Fruit fly (Drosophila melanogaster) whole organism, embryonic: ENCODE measurements around the gene Bx42.

Source experiments
- Asciz ChIP-seq: fragments of 200-800 bp; sonication (Bioruptor generic); optimal IDR thresholded peaks from 2 replicates; lab custom pipeline; 2017; ENCODE audit warnings: missing biosample characterization, mild to moderate bottlenecking, missing genetic modification characterization, missing genetic modification reagents
- Bgb ChIP-seq: fragments of 200-800 bp; sonication (Bioruptor generic); IDR thresholded peaks from 2 replicates; pipeline ENCODE4 v1.3.6; 2022; ENCODE audit warnings: missing biosample characterization, missing genetic modification characterization; ENCODE audit not compliant: partially characterized antibody
- CG10209 ChIP-seq: fragments of 200-800 bp; sonication (Bioruptor generic); optimal IDR thresholded peaks from 3 replicates; lab custom pipeline; 2017; ENCODE audit warnings: missing biosample characterization, mild to moderate bottlenecking, missing genetic modification characterization, missing genetic modification reagents
- CG10321 ChIP-seq: fragments of 200-800 bp; sonication (Bioruptor generic); IDR thresholded peaks from 2 replicates; pipeline ENCODE4 v1.3.6; 2022; ENCODE audit warnings: missing biosample characterization, missing genetic modification characterization
- CG10431 ChIP-seq: fragments of 200-800 bp; sonication (Bioruptor generic); optimal IDR thresholded peaks from 3 replicates; lab custom pipeline; 2018; ENCODE audit warnings: missing biosample characterization, mild to moderate bottlenecking, missing genetic modification characterization
- CG11398 ChIP-seq: fragments of 200-800 bp; sonication (Bioruptor generic); optimal IDR thresholded peaks from 2 replicates; lab custom pipeline; 2016; ENCODE audit warnings: missing biosample characterization, missing genetic modification characterization
- CG12071 ChIP-seq: fragments of 200-800 bp; sonication (Bioruptor generic); optimal IDR thresholded peaks from 3 replicates; lab custom pipeline; 2018; ENCODE audit warnings: missing biosample characterization, mild to moderate bottlenecking, missing genetic modification characterization
- CG12236 ChIP-seq: fragments of 200-800 bp; sonication (Bioruptor generic); optimal IDR thresholded peaks from 2 replicates; lab custom pipeline; 2016; ENCODE audit warnings: missing biosample characterization, missing genetic modification characterization
- CG13287 ChIP-seq: fragments of 200-800 bp; sonication (Bioruptor generic); IDR thresholded peaks from 2 replicates; pipeline ENCODE4 v1.3.6; 2022; ENCODE audit warnings: missing biosample characterization, missing genetic modification characterization; ENCODE audit not compliant: partially characterized antibody
- CG15269 ChIP-seq: fragments of 200-800 bp; sonication (Bioruptor generic); optimal IDR thresholded peaks from 2 replicates; lab custom pipeline; 2018; ENCODE audit warnings: missing biosample characterization, mild to moderate bottlenecking, missing genetic modification characterization, moderate library complexity
- CG15479 ChIP-seq: fragments of 200-800 bp; sonication (Bioruptor generic); optimal IDR thresholded peaks from 3 replicates; lab custom pipeline; 2019; ENCODE audit warnings: missing biosample characterization, mild to moderate bottlenecking, missing genetic modification characterization, moderate library complexity
- CG1603 ChIP-seq: fragments of 200-800 bp; sonication (Bioruptor generic); optimal IDR thresholded peaks from 2 replicates; lab custom pipeline; 2019; ENCODE audit warnings: missing biosample characterization, mild to moderate bottlenecking, missing genetic modification characterization, moderate library complexity
- CG1792 ChIP-seq: fragments of 200-800 bp; sonication (Bioruptor generic); optimal IDR thresholded peaks from 2 replicates; lab custom pipeline; 2016; ENCODE audit warnings: missing biosample characterization, missing genetic modification characterization
- CG1832 ChIP-seq: fragments of 200-800 bp; sonication (Bioruptor generic); optimal IDR thresholded peaks from 2 replicates; lab custom pipeline; 2017; ENCODE audit warnings: missing biosample characterization, mild to moderate bottlenecking, missing genetic modification characterization, inconsistent platforms
- CG18599 ChIP-seq: fragments of 200-800 bp; sonication (Bioruptor generic); optimal IDR thresholded peaks from 3 replicates; lab custom pipeline; 2017; ENCODE audit warnings: missing biosample characterization, missing genetic modification characterization, mild to moderate bottlenecking, moderate library complexity, missing genetic modification reagents
- CG18619 ChIP-seq: fragments of 200-800 bp; sonication (Bioruptor generic); optimal IDR thresholded peaks from 3 replicates; lab custom pipeline; 2017; ENCODE audit warnings: missing biosample characterization, mild to moderate bottlenecking, missing genetic modification characterization
- CG2120 ChIP-seq: fragments of 200-800 bp; sonication (Bioruptor generic); optimal IDR thresholded peaks from 3 replicates; lab custom pipeline; 2016; ENCODE audit warnings: missing biosample characterization, missing genetic modification characterization
- CG31441 ChIP-seq: fragments of 200-800 bp; sonication (Bioruptor generic); IDR thresholded peaks from 2 replicates; pipeline ENCODE4 v1.3.6; 2022; ENCODE audit warnings: missing biosample characterization, missing genetic modification characterization
- CG3407 ChIP-seq: fragments of 200-800 bp; sonication (Bioruptor generic); optimal IDR thresholded peaks from 2 replicates; lab custom pipeline; 2018; ENCODE audit warnings: missing biosample characterization, mild to moderate bottlenecking, missing genetic modification characterization
- CG3726 ChIP-seq: fragments of 200-800 bp; sonication (Bioruptor generic); IDR thresholded peaks from 3 replicates; pipeline ENCODE4, ENCODE4 v1.3.6; 2022; ENCODE audit warnings: missing biosample characterization, missing genetic modification characterization
- CG3847 ChIP-seq: fragments of 200-800 bp; sonication (Bioruptor generic); IDR thresholded peaks from 2 replicates; pipeline ENCODE4 v1.3.6; 2022; ENCODE audit warnings: missing biosample characterization, missing genetic modification characterization
- CG4707 ChIP-seq: fragments of 200-800 bp; sonication (Bioruptor generic); optimal IDR thresholded peaks from 2 replicates; lab custom pipeline; 2018; ENCODE audit warnings: missing biosample characterization, mild to moderate bottlenecking, missing genetic modification characterization, moderate library complexity
- CG7745 ChIP-seq: fragments of 200-800 bp; sonication (Bioruptor generic); optimal IDR thresholded peaks from 2 replicates; lab custom pipeline; 2018; ENCODE audit warnings: missing biosample characterization, mild to moderate bottlenecking, missing genetic modification characterization, moderate library complexity
- CG7963 ChIP-seq: fragments of 200-800 bp; sonication (Bioruptor generic); IDR thresholded peaks from 3 replicates; pipeline ENCODE4 v1.3.6; 2022; ENCODE audit warnings: missing biosample characterization, missing genetic modification characterization; ENCODE audit not compliant: partially characterized antibody
- CG9437 ChIP-seq: fragments of 200-800 bp; sonication (Bioruptor generic); optimal IDR thresholded peaks from 2 replicates; lab custom pipeline; 2018; ENCODE audit warnings: missing biosample characterization, mild to moderate bottlenecking, missing genetic modification characterization
- D19A ChIP-seq: fragments of 200-800 bp; optimal IDR thresholded peaks from 3 replicates; lab custom pipeline; 2019; ENCODE audit warnings: missing biosample characterization, mild to moderate bottlenecking, missing genetic modification characterization, moderate library complexity
- Deaf1 ChIP-seq: fragments of 200-800 bp; optimal IDR thresholded peaks from 3 replicates; lab custom pipeline; 2019; ENCODE audit warnings: missing biosample characterization, mild to moderate bottlenecking, missing genetic modification characterization, moderate library complexity
- E2f2 ChIP-seq: fragments of 200-800 bp; sonication (Bioruptor generic); IDR thresholded peaks from 2 replicates; pipeline ENCODE4 v1.3.6; 2022; ENCODE audit warnings: missing biosample characterization, missing genetic modification characterization
- Lim3 ChIP-seq: fragments of 200-800 bp; sonication (Bioruptor generic); IDR thresholded peaks from 2 replicates; pipeline ENCODE4 v1.3.6; 2022; ENCODE audit warnings: missing biosample characterization, missing genetic modification characterization
- Mes4 ChIP-seq: fragments of 200-800 bp; sonication (Bioruptor generic); optimal IDR thresholded peaks from 2 replicates; lab custom pipeline; 2016; ENCODE audit warnings: missing biosample characterization, missing genetic modification characterization
- Mrtf ChIP-seq: fragments of 200-800 bp; sonication (Bioruptor generic); IDR thresholded peaks from 3 replicates; pipeline ENCODE4 v1.3.6; 2022; ENCODE audit warnings: missing biosample characterization, missing genetic modification characterization
- NK7.1 ChIP-seq: fragments of 200-800 bp; sonication (Bioruptor generic); optimal IDR thresholded peaks from 3 replicates; lab custom pipeline; 2016; ENCODE audit warnings: missing biosample characterization, missing genetic modification characterization
- Rfx ChIP-seq: fragments of 200-800 bp; sonication (Bioruptor generic); IDR thresholded peaks from 2 replicates; pipeline ENCODE4 v1.3.6; 2022; ENCODE audit warnings: missing biosample characterization, missing genetic modification characterization
- Rx ChIP-seq: fragments of 200-800 bp; sonication (Bioruptor generic); IDR thresholded peaks from 2 replicates; pipeline ENCODE4 v1.3.6; 2022; ENCODE audit warnings: missing biosample characterization, missing genetic modification characterization
- Side ChIP-seq: fragments of 200-800 bp; sonication (Bioruptor generic); optimal IDR thresholded peaks from 2 replicates; lab custom pipeline; 2016; ENCODE audit warnings: missing biosample characterization, missing genetic modification characterization
- ash1 ChIP-seq: fragments of 200-800 bp; sonication (Bioruptor generic); optimal IDR thresholded peaks from 2 replicates; lab custom pipeline; 2018; ENCODE audit warnings: missing biosample characterization, mild to moderate bottlenecking, missing genetic modification characterization
- esg ChIP-seq: fragments of 200-800 bp; sonication (Bioruptor generic); conservative IDR thresholded peaks from 2 replicates; pipeline ENCODE4 v1.3.6; 2022; ENCODE audit warnings: missing biosample characterization, missing genetic modification characterization
- insv ChIP-seq, 2 experiments: fragments of 200-800 bp; sonication (Bioruptor generic); optimal IDR thresholded peaks; 3 replicates each; lab custom pipeline; 2016 to 2018; ENCODE audit warnings: missing biosample characterization in 2 of 2, missing genetic modification characterization in 2 of 2
- kah ChIP-seq: fragments of 200-800 bp; sonication (Bioruptor generic); optimal IDR thresholded peaks from 2 replicates; lab custom pipeline; 2018; ENCODE audit warnings: missing biosample characterization, mild to moderate bottlenecking, missing genetic modification characterization
- lola ChIP-seq, 3 experiments: fragments of >200 bp in 2 of 3; fragments of 200-800 bp in 1 of 3; sonication (Bioruptor generic) in 1 of 3; optimal IDR thresholded peaks; 2 replicates each; lab custom pipeline; 2017 to 2019; ENCODE audit warnings: missing biosample characterization in 3 of 3, missing genetic modification characterization in 3 of 3, mild to moderate bottlenecking in 1 of 3, moderate library complexity in 1 of 3
- maf-S ChIP-seq: fragments of 200-800 bp; sonication (Bioruptor generic); optimal IDR thresholded peaks from 2 replicates; lab custom pipeline; 2016; ENCODE audit warnings: missing biosample characterization, missing genetic modification characterization
- nmo ChIP-seq: fragments of 200-800 bp; sonication (Bioruptor generic); optimal IDR thresholded peaks from 2 replicates; lab custom pipeline; 2018; ENCODE audit warnings: missing biosample characterization, mild to moderate bottlenecking, missing genetic modification characterization, moderate library complexity
- peb ChIP-seq: fragments of 200-800 bp; sonication (Bioruptor generic); IDR thresholded peaks from 2 replicates; pipeline ENCODE4 v1.3.6; 2022; ENCODE audit warnings: missing biosample characterization, missing genetic modification characterization
- pros ChIP-seq: fragments of 200-800 bp; sonication (Bioruptor generic); optimal IDR thresholded peaks from 3 replicates; lab custom pipeline; 2019; ENCODE audit warnings: missing biosample characterization, mild to moderate bottlenecking, missing genetic modification characterization, moderate library complexity
- run ChIP-seq: fragments of 200-800 bp; sonication (Bioruptor generic); optimal IDR thresholded peaks from 3 replicates; lab custom pipeline; 2018; ENCODE audit warnings: missing biosample characterization, mild to moderate bottlenecking, missing genetic modification characterization
- sisA ChIP-seq: fragments of 200-800 bp; sonication (Bioruptor generic); IDR thresholded peaks from 2 replicates; pipeline ENCODE4 v1.3.6; 2022; ENCODE audit warnings: missing biosample characterization, missing genetic modification characterization
- usp ChIP-seq: fragments of >200 bp; optimal IDR thresholded peaks from 2 replicates; lab custom pipeline; 2017; ENCODE audit warnings: missing biosample characterization, missing genetic modification characterization
- wdn ChIP-seq: fragments of 200-800 bp; sonication (Bioruptor generic); IDR thresholded peaks from 2 replicates; pipeline ENCODE4 v1.3.6; 2022; ENCODE audit warnings: missing biosample characterization, missing genetic modification characterization
- wor ChIP-seq: fragments of 200-800 bp; sonication (Bioruptor generic); IDR thresholded peaks from 2 replicates; pipeline ENCODE4 v1.3.6; 2022; ENCODE audit warnings: missing biosample characterization, missing genetic modification characterization
- zen2 ChIP-seq: fragments of 200-800 bp; sonication (Bioruptor generic); IDR thresholded peaks from 3 replicates; pipeline ENCODE4 v1.3.6; 2022; ENCODE audit warnings: missing biosample characterization, missing genetic modification characterization; ENCODE audit not compliant: partially characterized antibody

Gene Bx42

dm6 chrX:9060078-9060477 lies 46.3 kb downstream of the Bx42 start (continued):
- TF ChIP-seq CG2120 (GFP tag; lab: Kevin White, UChicago) (peak; percentile 59), CG10321 (GFP tag; lab: Robert Waterston, UW) (no peak), Rx (no peak), CG15269 (tag; lab: Kevin White, UChicago) (peak; percentile 91), Rfx (GFP tag; lab: Robert Waterston, UW) (peak; percentile 74), Bgb (no peak), CG9437 (GFP tag; lab: Kevin White, UChicago) (peak; percentile 71), peb (GFP tag; lab: Robert Waterston, UW) (peak; percentile 31; the same call in 1 of the 2 replicates), Mrtf (GFP tag; lab: Robert Waterston, UW) (peak; percentile 53; the same call in 1 of the 3 replicates), CG18599 (GFP tag; lab: Kevin White, UChicago) (peak; percentile 79), zen2 (GFP tag; lab: Robert Waterston, UW) (no peak), CG7745 (no peak), sisA (peak; percentile 66), kah (GFP tag; lab: Kevin White, UChicago) (peak; percentile 61), wdn (GFP tag; lab: Robert Waterston, UW) (peak; percentile 46; the same call in 1 of the 2 replicates), Mes4 (GFP tag; lab: Kevin White, UChicago) (peak; percentile 44), D19A (tag; lab: Kevin White, UChicago) (peak; percentile 72), Asciz (GFP tag; lab: Kevin White, UChicago) (peak; percentile 51), CG1603 (tag; lab: Kevin White, UChicago) (peak; percentile 90), esg (GFP tag; lab: Robert Waterston, UW) (peak; percentile 54), CG1792 (GFP tag; lab: Kevin White, UChicago) (peak; percentile 11), nmo (GFP tag; lab: Kevin White, UChicago) (peak; percentile 57), CG18619 (peak; percentile 66), run (tag; lab: Kevin White, UChicago) (peak; percentile 57), CG3726 (GFP tag; lab: Robert Waterston, UW) (peak; percentile 59; the same call in 1 of the 3 replicates), CG15479 (GFP tag; lab: Kevin White, UChicago) (no peak), CG10431 (GFP tag; lab: Kevin White, UChicago) (no peak), CG3407 (GFP tag; lab: Kevin White, UChicago) (peak; percentile 57), lola (GFP tag; optimal IDR thresholded peaks at IDR 0.05; lab: Kevin White, UChicago) (peak in 1 of 3 experiments; percentile 47), NK7.1 (GFP tag; lab: Kevin White, UChicago) (no peak), pros (GFP tag; lab: Kevin White, UChicago) (no peak), CG4707 (GFP tag; lab: Kevin White, UChicago) (peak; percentile 49), Deaf1 (tag; lab: Kevin White, UChicago) (no peak), CG12236 (GFP tag; lab: Kevin White, UChicago) (peak; percentile 34), ash1 (GFP tag; lab: Kevin White, UChicago) (no peak), Lim3 (no peak), CG12071 (GFP tag; lab: Kevin White, UChicago) (peak; percentile 75), CG10209 (peak; percentile 68), CG3847 (GFP tag; lab: Robert Waterston, UW) (peak; percentile 47; the same call in 1 of the 2 replicates), CG1832 (GFP tag; lab: Kevin White, UChicago) (no peak), wor (GFP tag; lab: Robert Waterston, UW) (peak; percentile 62), E2f2 (GFP tag; lab: Robert Waterston, UW) (peak; percentile 63; the same call in 1 of the 2 replicates), Side (GFP tag; lab: Kevin White, UChicago) (peak; percentile 28), insv (GFP tag; optimal IDR thresholded peaks at IDR 0.05; lab: Kevin White, UChicago) (no peak), CG31441 (GFP tag; lab: Robert Waterston, UW) (peak; percentile 84), maf-S (GFP tag; lab: Kevin White, UChicago) (peak; percentile 21), usp (GFP tag; lab: Kevin White, UChicago) (no peak), CG13287 (GFP tag; lab: Robert Waterston, UW) (no peak), CG11398 (no peak), CG7963 (GFP tag; lab: Robert Waterston, UW) (no peak)
